Worm (Caenorhabditis elegans) whole organism, young adult: Measurements from ENCODE around the gene fbxa-107.

ENCODE experiments used
- F52B5.7 ChIP-seq: sonication (generic microtip); optimal IDR thresholded peaks from 2 replicates; lab custom pipeline; 2016; ENCODE audit warnings: mild to moderate bottlenecking, missing genetic modification characterization, missing compliant biosample characterization
- T07F8.4 ChIP-seq: sonication (generic microtip); optimal IDR thresholded peaks from 2 replicates; lab custom pipeline; 2016; ENCODE audit warnings: mild to moderate bottlenecking, missing genetic modification characterization, moderate library complexity, missing compliant biosample characterization
- ceh-100 ChIP-seq: fragments of 200-800 bp; sonication (Bioruptor generic); IDR thresholded peaks from 2 replicates; pipeline ENCODE4 v1.3.6; 2022; ENCODE audit warnings: missing genetic modification reagents, missing genetic modification characterization, missing compliant biosample characterization
- him-1 ChIP-seq: sonication (generic microtip); optimal IDR thresholded peaks from 2 replicates; lab custom pipeline; 2016; ENCODE audit warnings: missing genotype, missing genetic modification reagents, missing genetic modification characterization, missing compliant biosample characterization
- lag-1 ChIP-seq: fragments of 200-800 bp; sonication (Bioruptor generic); IDR thresholded peaks from 2 replicates; pipeline ENCODE4 v1.3.6; 2022; ENCODE audit warnings: missing genetic modification reagents, missing genetic modification characterization, missing compliant biosample characterization
- madf-8 ChIP-seq: fragments of 200-800 bp; sonication (Bioruptor generic); conservative IDR thresholded peaks from 2 replicates; pipeline ENCODE4 v1.3.6; 2022; ENCODE audit warnings: missing genetic modification reagents, missing genetic modification characterization, missing compliant biosample characterization
- nfya-1 ChIP-seq: sonication (generic microtip); optimal IDR thresholded peaks from 2 replicates; lab custom pipeline; 2017; ENCODE audit warnings: antibody characterized with exemption, missing compliant biosample characterization, missing genetic modification characterization, borderline replicate concordance; ENCODE audit not compliant: insufficient read depth
- tbp1 ChIP-seq: fragments of 200-800 bp; sonication (Bioruptor generic); optimal IDR thresholded peaks from 2 replicates; lab custom pipeline; 2018; ENCODE audit warnings: mild to moderate bottlenecking, missing genetic modification characterization, missing compliant biosample characterization

- no peak for TF ChIP-seq T07F8.4 (tag; lab: Kevin White, UChicago)
- no peak for TF ChIP-seq F52B5.7 (tag; lab: Kevin White, UChicago)
- TF ChIP-seq him-1 (tag; lab: Kevin White, UChicago), result no peak
- no peak for TF ChIP-seq lag-1 (GFP tag; lab: Robert Waterston, UW)
- no peak for TF ChIP-seq tbp1 (GFP tag; lab: Kevin White, UChicago)
- TF ChIP-seq nfya-1 (tag; lab: Kevin White, UChicago), result no peak
- TF ChIP-seq ceh-100 (GFP tag; lab: Robert Waterston, UW), result no peak
- no peak for TF ChIP-seq madf-8 (GFP tag; lab: Robert Waterston, UW)
Observed at ce11 chrV:18127192-18127591, 3.5 kb downstream of the fbxa-107 start, which contains the start of gene fbxa-211.
